Worm (Caenorhabditis elegans) whole organism, early embryonic: Measurements from ENCODE around the gene nhr-25.

Source experiments
- aly-1 ChIP-seq: sonication (generic microtip); optimal IDR thresholded peaks from 2 replicates; lab custom pipeline; 2016; ENCODE audit warnings: missing genetic modification characterization, missing compliant biosample characterization
- ama-1 ChIP-seq: fragments of 150-350 bp; optimal IDR thresholded peaks from 2 replicates; lab custom pipeline; 2014
- hmg-4 ChIP-seq: fragments of 200-800 bp; sonication (Bioruptor generic); optimal IDR thresholded peaks from 2 replicates; lab custom pipeline; 2018; ENCODE audit warnings: mild to moderate bottlenecking, missing genetic modification characterization, missing compliant biosample characterization
- pes-1 ChIP-seq: fragments of 200-800 bp; sonication (Bioruptor generic); IDR thresholded peaks from 2 replicates; pipeline ENCODE4 v1.3.6; 2022; ENCODE audit warnings: missing genetic modification reagents, missing genetic modification characterization, missing compliant biosample characterization
- scrt-1 ChIP-seq: fragments of 200-800 bp; sonication (Bioruptor generic); IDR thresholded peaks from 2 replicates; pipeline ENCODE4 v1.3.6; 2022; ENCODE audit warnings: missing genetic modification characterization, missing compliant biosample characterization
- tbx-11 ChIP-seq: fragments of 200-800 bp; sonication (Bioruptor generic); IDR thresholded peaks from 2 replicates; pipeline ENCODE4 v1.3.6; 2022; ENCODE audit warnings: missing genetic modification characterization, missing compliant biosample characterization

ce11 chrX:13059984-13060383 lies 51.7 kb downstream of the nhr-25 start:
- TF ChIP-seq aly-1 (tag; lab: Kevin White, UChicago), result no peak
- no peak for TF ChIP-seq scrt-1 (GFP tag; lab: Robert Waterston, UW)
- TF ChIP-seq pes-1, result no peak
- no peak for TF ChIP-seq ama-1 (lab: Kevin White, UChicago)
- TF ChIP-seq tbx-11 (GFP tag; lab: Robert Waterston, UW), result no peak
- no peak for TF ChIP-seq hmg-4 (GFP tag; lab: Kevin White, UChicago)
